Worm (Caenorhabditis elegans) whole organism, midembryonic: ENCODE measurements around the gene rfs-1.

Source experiments
- cog-1 ChIP-seq: sonication (generic microtip); optimal IDR thresholded peaks from 2 replicates; lab custom pipeline; 2016; ENCODE audit warnings: missing genetic modification characterization, missing compliant biosample characterization
- flt-1 ChIP-seq: fragments of 200-800 bp; sonication (Bioruptor generic); IDR thresholded peaks from 2 replicates; pipeline ENCODE4 v1.3.6; 2022; ENCODE audit warnings: missing genetic modification characterization, missing compliant biosample characterization
- med-1 ChIP-seq: sonication (generic microtip); optimal IDR thresholded peaks from 2 replicates; lab custom pipeline; 2017; ENCODE audit warnings: missing genetic modification characterization, mild to moderate bottlenecking, missing compliant biosample characterization, antibody characterized with exemption, missing genetic modification reagents; ENCODE audit not compliant: insufficient read depth
- ref-1 ChIP-seq: fragments of 200-800 bp; sonication (Bioruptor generic); conservative IDR thresholded peaks from 2 replicates; pipeline ENCODE4 v1.3.6; 2022; ENCODE audit warnings: missing genetic modification reagents, missing genetic modification characterization, missing compliant biosample characterization
- ztf-23 ChIP-seq: fragments of 200-800 bp; sonication (Bioruptor generic); IDR thresholded peaks from 2 replicates; pipeline ENCODE4 v1.3.6; 2022; ENCODE audit warnings: missing genetic modification reagents, missing genetic modification characterization, missing compliant biosample characterization

DNA sequence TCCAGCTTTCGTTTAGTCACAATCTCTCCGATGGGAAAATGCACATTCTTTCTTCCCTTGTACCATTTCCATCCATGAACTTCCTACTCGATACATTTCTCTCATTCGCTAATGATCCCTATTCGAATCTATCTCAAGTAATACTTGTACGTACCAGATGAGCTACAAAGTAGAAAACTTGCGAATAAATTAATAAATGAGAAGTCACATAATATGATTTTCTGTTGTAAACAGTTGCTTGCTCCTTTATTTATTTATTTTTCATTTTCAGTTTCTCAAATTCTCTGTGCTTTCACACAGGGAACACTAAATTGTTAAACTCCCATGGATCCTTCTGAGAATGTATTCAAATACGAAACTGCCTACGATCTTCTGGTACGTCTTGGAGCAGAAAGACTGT, at the start of gene rfs-1:
- TF ChIP-seq ref-1 (GFP tag; lab: Robert Waterston, UW): no peak
- no peak for TF ChIP-seq flt-1 (GFP tag; lab: Robert Waterston, UW)
- TF ChIP-seq cog-1 (tag; lab: Kevin White, UChicago): no peak
- TF ChIP-seq med-1 (GFP tag; lab: Kevin White, UChicago): no peak
- no peak for TF ChIP-seq ztf-23 (GFP tag; lab: Robert Waterston, UW)
